Worm (Caenorhabditis elegans) whole organism, L1 larva: ENCODE data around the gene rabs-5.
A peak's percentile ranks its signal among the peaks of the same experiment; 100 is the strongest.

ENCODE experiments used
- C04F5.9 ChIP-seq: sonication (generic microtip); optimal IDR thresholded peaks from 2 replicates; lab custom pipeline; 2016; ENCODE audit warnings: missing genetic modification characterization, missing compliant biosample characterization
- F16B12.6 ChIP-seq: fragments of 150-350 bp; optimal IDR thresholded peaks from 2 replicates; lab custom pipeline; 2014; ENCODE audit warnings: missing biosample characterization, missing genetic modification characterization
- Y116A8C.19 ChIP-seq: sonication (generic microtip); optimal IDR thresholded peaks from 2 replicates; lab custom pipeline; 2016; ENCODE audit warnings: missing compliant biosample characterization, missing genetic modification characterization, borderline replicate concordance
- ceh-82 ChIP-seq, 3 experiments: fragments of 150-350 bp in 1 of 3; sonication (generic microtip) in 2 of 3; optimal IDR thresholded peaks; 2 replicates each; lab custom pipeline; 2014 to 2017; ENCODE audit warnings: missing biosample characterization in 3 of 3, missing genetic modification characterization in 3 of 3
- ceh-88 ChIP-seq: fragments of 200-800 bp; sonication (Bioruptor generic); IDR thresholded peaks from 2 replicates; pipeline ENCODE4 v1.3.6; 2022; ENCODE audit warnings: missing genetic modification characterization, missing compliant biosample characterization
- dpl-1 ChIP-seq, 3 experiments: fragments of 150-350 bp in 2 of 3; sonication (generic microtip) in 1 of 3; optimal IDR thresholded peaks; 2 replicates each; lab custom pipeline; 2014 to 2017; ENCODE audit warnings: missing biosample characterization in 3 of 3, missing genetic modification characterization in 3 of 3, missing genetic modification reagents in 3 of 3
- dsc-1 ChIP-seq: sonication (generic microtip); optimal IDR thresholded peaks from 2 replicates; lab custom pipeline; 2016; ENCODE audit warnings: mild to moderate bottlenecking, missing genetic modification characterization, missing compliant biosample characterization
- egl-13 ChIP-seq: sonication (generic microtip); optimal IDR thresholded peaks from 2 replicates; lab custom pipeline; 2016; ENCODE audit warnings: missing genotype, missing genetic modification reagents, missing genetic modification characterization, missing compliant biosample characterization
- egl-27 ChIP-seq, 2 experiments: fragments of 150-350 bp in 1 of 2; sonication (generic microtip); optimal IDR thresholded peaks; 3 replicates each; lab custom pipeline; 2017 to 2018; ENCODE audit warnings: missing biosample characterization in 2 of 2, missing genetic modification characterization in 2 of 2, missing genetic modification reagents in 2 of 2
- fkh-10 ChIP-seq: sonication (generic microtip); optimal IDR thresholded peaks from 2 replicates; lab custom pipeline; 2017; ENCODE audit warnings: missing biosample characterization, missing genetic modification reagents, missing genetic modification characterization
- fkh-8 ChIP-seq: sonication (generic microtip); optimal IDR thresholded peaks from 2 replicates; lab custom pipeline; 2016; ENCODE audit warnings: mild to moderate bottlenecking, missing genetic modification characterization, missing compliant biosample characterization
- fos-1 ChIP-seq: fragments of 150-350 bp; optimal IDR thresholded peaks from 2 replicates; lab custom pipeline; 2014; ENCODE audit warnings: missing biosample characterization, missing genetic modification characterization
- grh-1 ChIP-seq: fragments of 200-800 bp; sonication (Bioruptor generic); IDR thresholded peaks from 2 replicates; pipeline ENCODE4 v1.3.6; 2022; ENCODE audit warnings: missing genetic modification reagents, missing genetic modification characterization, missing compliant biosample characterization
- hlh-17 ChIP-seq: fragments of 200-800 bp; sonication (Bioruptor generic); optimal IDR thresholded peaks from 2 replicates; lab custom pipeline; 2018; ENCODE audit warnings: missing genetic modification characterization, mild to moderate bottlenecking, missing compliant biosample characterization, moderate library complexity, borderline replicate concordance
- irx-1 ChIP-seq: sonication (generic microtip); optimal IDR thresholded peaks from 2 replicates; lab custom pipeline; 2016; ENCODE audit warnings: missing genetic modification characterization, missing compliant biosample characterization
- isw-1 ChIP-seq: fragments of 200-800 bp; sonication (Bioruptor generic); IDR thresholded peaks from 2 replicates; pipeline ENCODE4 v1.3.6; 2022; ENCODE audit warnings: missing genetic modification characterization, missing compliant biosample characterization
- jun-1 ChIP-seq: fragments of 150-350 bp; optimal IDR thresholded peaks from 2 replicates; lab custom pipeline; 2014; ENCODE audit warnings: missing biosample characterization, missing genetic modification reagents, missing genetic modification characterization
- lin-13 ChIP-seq: fragments of 150-350 bp; optimal IDR thresholded peaks from 2 replicates; lab custom pipeline; 2014; ENCODE audit warnings: missing biosample characterization, missing genetic modification reagents, missing genetic modification characterization
- lin-14 ChIP-seq: fragments of 200-800 bp; sonication (Bioruptor generic); optimal IDR thresholded peaks from 2 replicates; lab custom pipeline; 2018; ENCODE audit warnings: mild to moderate bottlenecking, missing genetic modification characterization, moderate library complexity, missing compliant biosample characterization
- lin-15B ChIP-seq: fragments of 150-350 bp; sonication (generic microtip); optimal IDR thresholded peaks from 3 replicates; lab custom pipeline; 2014; ENCODE audit warnings: missing biosample characterization, missing genetic modification characterization
- lsy-2 ChIP-seq, 2 experiments: fragments of 150-350 bp; optimal IDR thresholded peaks; 2 replicates each; lab custom pipeline; 2014; ENCODE audit warnings: missing biosample characterization in 2 of 2, missing genetic modification characterization in 2 of 2
- mab-9 ChIP-seq: fragments of 200-800 bp; sonication (Bioruptor generic); IDR thresholded peaks from 2 replicates; pipeline ENCODE4 v1.3.6; 2022; ENCODE audit warnings: missing genetic modification reagents, missing genetic modification characterization, missing compliant biosample characterization
- mdl-1 ChIP-seq, 2 experiments: fragments of 150-350 bp; optimal IDR thresholded peaks; 2 replicates each; lab custom pipeline; 2014 to 2017; ENCODE audit warnings: missing biosample characterization in 2 of 2, missing genetic modification characterization in 2 of 2, inconsistent platforms in 1 of 2
- mef-2 ChIP-seq: fragments of 150-350 bp; optimal IDR thresholded peaks from 2 replicates; lab custom pipeline; 2014; ENCODE audit warnings: missing biosample characterization, missing genetic modification characterization
- mep-1 ChIP-seq: fragments of 150-350 bp; optimal IDR thresholded peaks from 2 replicates; lab custom pipeline; 2014; ENCODE audit warnings: missing biosample characterization, missing genetic modification characterization
- nhr-12 ChIP-seq: sonication (generic microtip); optimal IDR thresholded peaks from 2 replicates; lab custom pipeline; 2017; ENCODE audit warnings: missing biosample characterization, missing genetic modification characterization
- nhr-20 ChIP-seq: sonication (generic microtip); optimal IDR thresholded peaks from 2 replicates; lab custom pipeline; 2016; ENCODE audit warnings: mild to moderate bottlenecking, missing genetic modification characterization, missing compliant biosample characterization
- nhr-84 ChIP-seq: sonication (generic microtip); optimal IDR thresholded peaks from 2 replicates; lab custom pipeline; 2017; ENCODE audit warnings: missing biosample characterization, missing genetic modification characterization
- nhr-85 ChIP-seq: sonication (generic microtip); peaks from one replicate; lab custom pipeline; 2016; ENCODE audit warnings: missing genetic modification characterization, inconsistent platforms, missing compliant biosample characterization
- nhr-90 ChIP-seq: sonication (generic microtip); optimal IDR thresholded peaks from 2 replicates; lab custom pipeline; 2016; ENCODE audit warnings: mild to moderate bottlenecking, missing genetic modification characterization, missing compliant biosample characterization; ENCODE audit not compliant: poor library complexity
- pqm-1 ChIP-seq: sonication (generic microtip); optimal IDR thresholded peaks from 3 replicates; lab custom pipeline; 2017; ENCODE audit warnings: missing biosample characterization, missing genetic modification characterization
- rnt-1 ChIP-seq: sonication (generic microtip); optimal IDR thresholded peaks from 2 replicates; lab custom pipeline; 2016; ENCODE audit warnings: mild to moderate bottlenecking, missing genetic modification characterization, moderate library complexity, missing compliant biosample characterization
- snpc-4 ChIP-seq: fragments of 150-350 bp; optimal IDR thresholded peaks from 2 replicates; lab custom pipeline; 2014; ENCODE audit warnings: missing biosample characterization, missing genetic modification characterization
- snu-23 ChIP-seq: sonication (generic microtip); optimal IDR thresholded peaks from 2 replicates; lab custom pipeline; 2016; ENCODE audit warnings: missing genetic modification characterization, missing compliant biosample characterization
- sptf-1 ChIP-seq: fragments of 150-350 bp; optimal IDR thresholded peaks from 2 replicates; lab custom pipeline; 2014; ENCODE audit warnings: missing biosample characterization, missing genetic modification characterization
- unc-130 ChIP-seq: fragments of 150-350 bp; optimal IDR thresholded peaks from 2 replicates; lab custom pipeline; 2017; ENCODE audit warnings: missing biosample characterization, missing genetic modification characterization, inconsistent platforms
- unc-30 ChIP-seq: sonication (generic microtip); optimal IDR thresholded peaks from 2 replicates; lab custom pipeline; 2017; ENCODE audit warnings: missing biosample characterization, missing genetic modification characterization
- vab-15 ChIP-seq: sonication (generic microtip); optimal IDR thresholded peaks from 2 replicates; lab custom pipeline; 2017; ENCODE audit warnings: missing genotype, mild to moderate bottlenecking, missing genetic modification characterization, missing compliant biosample characterization
- ztf-11 ChIP-seq, 2 experiments: sonication (generic microtip); optimal IDR thresholded peaks; 2 replicates each; lab custom pipeline; 2016 to 2017; ENCODE audit warnings: missing genetic modification characterization in 2 of 2, missing biosample characterization in 1 of 2, missing compliant biosample characterization in 1 of 2
- ztf-4 ChIP-seq: fragments of 150-350 bp; optimal IDR thresholded peaks from 2 replicates; lab custom pipeline; 2014; ENCODE audit warnings: missing biosample characterization, missing genetic modification characterization

The rabs-5 gene

ce11 chrIV:8073660-8074059 is 33.7 kb downstream of the rabs-5 start:
- peak; percentile 52 for TF ChIP-seq isw-1 (GFP tag; lab: Robert Waterston, UW)

DNA sequence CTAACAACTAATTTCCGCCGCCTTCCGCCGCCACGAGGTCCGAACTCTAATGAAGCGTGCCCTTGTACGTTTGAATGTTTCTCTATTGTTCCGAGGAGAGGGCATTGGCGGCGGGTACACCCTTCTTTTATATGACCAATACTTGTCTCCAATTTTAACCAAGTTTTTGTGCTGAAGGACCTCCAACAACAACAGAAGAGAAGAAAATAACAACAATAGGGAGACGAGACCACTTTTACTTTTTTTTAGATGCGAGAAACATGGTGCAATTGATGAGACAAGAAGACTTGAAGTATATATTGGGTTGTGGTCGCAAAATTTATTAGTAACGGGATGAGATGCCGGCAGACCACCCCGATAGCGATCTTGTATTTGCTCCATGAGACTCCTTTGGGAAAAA is 36.5 kb downstream of the rabs-5 start:
- TF ChIP-seq snu-23 (GFP tag; lab: Kevin White, UChicago): no peak
- peak; percentile 33 for TF ChIP-seq fkh-8 (tag; lab: Kevin White, UChicago)
- no peak for TF ChIP-seq dpl-1 (GFP tag; optimal IDR thresholded peaks at IDR 0.05; lab: Kevin White, UChicago)
- no peak for TF ChIP-seq egl-13 (tag; lab: Kevin White, UChicago)
- TF ChIP-seq mdl-1 (tag; optimal IDR thresholded peaks at IDR 0.05; lab: Kevin White, UChicago): no peak
- TF ChIP-seq lin-14 (GFP tag; lab: Kevin White, UChicago): peak; percentile 64
- TF ChIP-seq mef-2 (tag; lab: Kevin White, UChicago): no peak
- TF ChIP-seq hlh-17 (GFP tag; lab: Kevin White, UChicago): no peak
- no peak for TF ChIP-seq mep-1 (tag; lab: Kevin White, UChicago)
- peak; percentile 53 for TF ChIP-seq fkh-10 (GFP tag; lab: Kevin White, UChicago)
- TF ChIP-seq ceh-88 (GFP tag; lab: Robert Waterston, UW): no peak
- TF ChIP-seq ztf-4: no peak
- TF ChIP-seq fos-1: no peak
- TF ChIP-seq nhr-20 (tag; lab: Kevin White, UChicago): no peak
- TF ChIP-seq nhr-85 (tag; lab: Kevin White, UChicago): no peak
- no peak for TF ChIP-seq mab-9
- TF ChIP-seq Y116A8C.19 (tag; lab: Kevin White, UChicago): no peak
- TF ChIP-seq dsc-1 (tag; lab: Kevin White, UChicago): no peak
- TF ChIP-seq lsy-2 (tag; optimal IDR thresholded peaks at IDR 0.05; lab: Kevin White, UChicago): no peak
- TF ChIP-seq vab-15 (tag; lab: Kevin White, UChicago): no peak
- TF ChIP-seq rnt-1: no peak
- TF ChIP-seq lin-13 (GFP tag; lab: Kevin White, UChicago): no peak
- no peak for TF ChIP-seq jun-1
- TF ChIP-seq F16B12.6 (tag; lab: Kevin White, UChicago): no peak

- TF ChIP-seq vab-15 (tag; lab: Kevin White, UChicago) (no peak), egl-27 (tag; optimal IDR thresholded peaks at IDR 0.05; lab: Kevin White, UChicago) (no peak), nhr-85 (tag; lab: Kevin White, UChicago) (no peak), C04F5.9 (tag; lab: Kevin White, UChicago) (no peak), ztf-11 (tag; optimal IDR thresholded peaks at IDR 0.05; lab: Kevin White, UChicago) (no peak), mef-2 (tag; lab: Kevin White, UChicago) (no peak), ceh-82 (tag; optimal IDR thresholded peaks at IDR 0.05; lab: Kevin White, UChicago) (no peak), unc-130 (no peak)
Measured at ce11 chrIV:8070299-8070698, 37.1 kb downstream of the rabs-5 start.

ce11 chrIV:8069104-8069503 is 38.3 kb downstream of the rabs-5 start:
- TF ChIP-seq rnt-1 (no peak), jun-1 (no peak), sptf-1 (no peak), nhr-84 (tag; lab: Kevin White, UChicago) (no peak), lin-14 (GFP tag; lab: Kevin White, UChicago) (peak; percentile 23), grh-1 (GFP tag; lab: Robert Waterston, UW) (no peak), lin-15B (tag; lab: Kevin White, UChicago) (no peak), unc-30 (tag; lab: Kevin White, UChicago) (no peak), nhr-90 (tag; lab: Kevin White, UChicago) (no peak), pqm-1 (tag; lab: Kevin White, UChicago) (no peak), irx-1 (tag; lab: Kevin White, UChicago) (no peak), snpc-4 (no peak), dsc-1 (tag; lab: Kevin White, UChicago) (peak; percentile 19), nhr-12 (tag; lab: Kevin White, UChicago) (no peak)
